Worm (Caenorhabditis elegans) whole organism, L4 larva: Measurements from ENCODE around the gene nfyc-1.

ENCODE experiments used
- F49E8.2 ChIP-seq: sonication (generic microtip); optimal IDR thresholded peaks from 2 replicates; lab custom pipeline; 2016; ENCODE audit warnings: missing compliant biosample characterization, mild to moderate bottlenecking, missing genetic modification characterization, borderline replicate concordance
- ZK337.2 ChIP-seq: fragments of 200-800 bp; sonication (Bioruptor generic); IDR thresholded peaks from 2 replicates; pipeline ENCODE4 v1.3.6; 2022; ENCODE audit warnings: missing genetic modification reagents, missing genetic modification characterization, missing compliant biosample characterization
- fkh-10 ChIP-seq: fragments of 150-350 bp; optimal IDR thresholded peaks from 2 replicates; lab custom pipeline; 2014; ENCODE audit warnings: missing biosample characterization, missing genetic modification reagents, missing genetic modification characterization
- fos-1 ChIP-seq: fragments of 150-350 bp; optimal IDR thresholded peaks from 2 replicates; lab custom pipeline; 2014; ENCODE audit warnings: missing biosample characterization, missing genetic modification characterization
- lir-3 ChIP-seq: sonication (generic microtip); optimal IDR thresholded peaks from 2 replicates; lab custom pipeline; 2016; ENCODE audit warnings: mild to moderate bottlenecking, missing genetic modification characterization, missing compliant biosample characterization
- lsy-2 ChIP-seq, 2 experiments: fragments of 150-350 bp in 1 of 2; sonication (generic microtip) in 1 of 2; optimal IDR thresholded peaks; 2 replicates each; lab custom pipeline; 2014 to 2017; ENCODE audit warnings: missing biosample characterization in 2 of 2, missing genetic modification characterization in 2 of 2
- nhr-11 ChIP-seq: fragments of 150-350 bp; optimal IDR thresholded peaks from 2 replicates; lab custom pipeline; 2014; ENCODE audit warnings: missing biosample characterization, missing genetic modification characterization
- nhr-28 ChIP-seq: fragments of 150-350 bp; optimal IDR thresholded peaks from 2 replicates; lab custom pipeline; 2014; ENCODE audit warnings: missing biosample characterization, missing genetic modification characterization
- pqm-1 ChIP-seq: sonication (generic microtip); optimal IDR thresholded peaks from 2 replicates; lab custom pipeline; 2017; ENCODE audit warnings: missing biosample characterization, missing genetic modification characterization
- snpc-4 ChIP-seq: fragments of 150-350 bp; optimal IDR thresholded peaks from 2 replicates; lab custom pipeline; 2014; ENCODE audit warnings: missing biosample characterization, missing genetic modification characterization
- spr-3 ChIP-seq: fragments of 200-800 bp; sonication (Bioruptor generic); optimal IDR thresholded peaks from 2 replicates; lab custom pipeline; 2018; ENCODE audit warnings: mild to moderate bottlenecking, missing genetic modification characterization, missing compliant biosample characterization

- no peak for TF ChIP-seq nhr-11 (tag; lab: Kevin White, UChicago)
- TF ChIP-seq nhr-28 = no peak
- no peak for TF ChIP-seq fkh-10 (GFP tag; lab: Kevin White, UChicago)
- no peak for TF ChIP-seq snpc-4 (tag; lab: Kevin White, UChicago)
- TF ChIP-seq spr-3 (GFP tag; lab: Kevin White, UChicago) = no peak
- no peak for TF ChIP-seq ZK337.2
- no peak for TF ChIP-seq lir-3
- no peak for TF ChIP-seq lsy-2 (tag; optimal IDR thresholded peaks at IDR 0.05; lab: Kevin White, UChicago)
- TF ChIP-seq F49E8.2 (tag; lab: Kevin White, UChicago) = no peak
- no peak for TF ChIP-seq pqm-1 (tag; lab: Kevin White, UChicago)
- no peak for TF ChIP-seq fos-1
Measured at ce11 chrII:11783-12182, 31.9 kb upstream of the nfyc-1 start, which contains the start of gene best-4.
